Worm (Caenorhabditis elegans) whole organism, young adult: ENCODE measurements around the gene col-155.

Experiments
- B0336.3 ChIP-seq: fragments of 200-800 bp; sonication (Bioruptor generic); IDR thresholded peaks from 2 replicates; pipeline ENCODE4 v1.3.6; 2022; ENCODE audit warnings: missing genetic modification characterization, missing compliant biosample characterization
- C17E4.6 ChIP-seq: fragments of 200-800 bp; sonication (Bioruptor generic); IDR thresholded peaks from 2 replicates; pipeline ENCODE4 v1.3.6; 2022; ENCODE audit warnings: missing genetic modification reagents, missing genetic modification characterization, missing compliant biosample characterization
- F33H1.4 ChIP-seq: fragments of 200-800 bp; sonication (Bioruptor generic); IDR thresholded peaks from 2 replicates; pipeline ENCODE4 v1.3.6; 2022; ENCODE audit warnings: missing genetic modification reagents, missing genetic modification characterization, missing compliant biosample characterization
- F37B4.10 ChIP-seq: fragments of 200-800 bp; sonication (Bioruptor generic); IDR thresholded peaks from 2 replicates; pipeline ENCODE4 v1.3.6; 2022; ENCODE audit warnings: missing genetic modification characterization, missing compliant biosample characterization
- F55B11.4 ChIP-seq: sonication (generic microtip); optimal IDR thresholded peaks from 2 replicates; lab custom pipeline; 2016; ENCODE audit warnings: missing compliant biosample characterization, missing genetic modification characterization, borderline replicate concordance; ENCODE audit not compliant: insufficient read depth
- Y53G8AR.9 ChIP-seq: fragments of 200-800 bp; sonication (Bioruptor generic); conservative IDR thresholded peaks from 2 replicates; pipeline ENCODE4 v1.3.6; 2022; ENCODE audit warnings: missing genetic modification reagents, missing genetic modification characterization, missing compliant biosample characterization
- Y56A3A.18 ChIP-seq: fragments of 200-800 bp; sonication (Bioruptor generic); IDR thresholded peaks from 2 replicates; pipeline ENCODE4 v1.3.6; 2022; ENCODE audit warnings: missing genetic modification reagents, missing genetic modification characterization, missing compliant biosample characterization
- Y67H2A.10 ChIP-seq: fragments of 200-800 bp; sonication (Bioruptor generic); conservative IDR thresholded peaks from 2 replicates; pipeline ENCODE4 v1.3.6; 2022; ENCODE audit warnings: missing genetic modification reagents, missing genetic modification characterization, missing compliant biosample characterization
- Y95B8A.8 ChIP-seq: fragments of 200-800 bp; sonication (Bioruptor generic); IDR thresholded peaks from 2 replicates; pipeline ENCODE4 v1.3.6; 2022; ENCODE audit warnings: missing genetic modification reagents, missing genetic modification characterization, missing compliant biosample characterization
- ZK185.1 ChIP-seq: sonication (generic microtip); optimal IDR thresholded peaks from 2 replicates; lab custom pipeline; 2016; ENCODE audit warnings: mild to moderate bottlenecking, missing genetic modification characterization, missing compliant biosample characterization; ENCODE audit not compliant: poor library complexity, severe bottlenecking
- akir-1 ChIP-seq: fragments of 200-800 bp; sonication (Bioruptor generic); optimal IDR thresholded peaks from 2 replicates; lab custom pipeline; 2018; ENCODE audit warnings: mild to moderate bottlenecking, missing genetic modification characterization, moderate library complexity, missing compliant biosample characterization
- athp-1 ChIP-seq: sonication (generic microtip); optimal IDR thresholded peaks from 2 replicates; lab custom pipeline; 2017; ENCODE audit warnings: mild to moderate bottlenecking, missing genetic modification characterization, missing compliant biosample characterization
- attf-5 ChIP-seq: fragments of 200-800 bp; sonication (Bioruptor generic); optimal IDR thresholded peaks from 2 replicates; lab custom pipeline; 2018; ENCODE audit warnings: mild to moderate bottlenecking, missing genetic modification characterization, missing compliant biosample characterization
- bed-2 ChIP-seq: fragments of 200-800 bp; sonication (Bioruptor generic); IDR thresholded peaks from 2 replicates; pipeline ENCODE4 v1.3.6; 2022; ENCODE audit warnings: missing genetic modification reagents, missing genetic modification characterization, missing compliant biosample characterization
- cebp-2 ChIP-seq: fragments of 200-800 bp; sonication (Bioruptor generic); IDR thresholded peaks from 2 replicates; pipeline ENCODE4 v1.3.6; 2022; ENCODE audit warnings: missing genetic modification characterization, missing compliant biosample characterization
- ceh-100 ChIP-seq: fragments of 200-800 bp; sonication (Bioruptor generic); IDR thresholded peaks from 2 replicates; pipeline ENCODE4 v1.3.6; 2022; ENCODE audit warnings: missing genetic modification reagents, missing genetic modification characterization, missing compliant biosample characterization
- ceh-27 ChIP-seq: fragments of 200-800 bp; sonication (Bioruptor generic); optimal IDR thresholded peaks from 2 replicates; lab custom pipeline; 2018; ENCODE audit warnings: mild to moderate bottlenecking, missing genetic modification characterization, moderate library complexity, missing compliant biosample characterization
- ceh-58 ChIP-seq: fragments of 200-800 bp; sonication (Bioruptor generic); IDR thresholded peaks from 2 replicates; pipeline ENCODE4 v1.3.6; 2022; ENCODE audit warnings: missing genetic modification characterization, missing compliant biosample characterization
- ceh-79 ChIP-seq: sonication (generic microtip); optimal IDR thresholded peaks from 2 replicates; lab custom pipeline; 2017; ENCODE audit warnings: mild to moderate bottlenecking, missing genetic modification characterization, missing compliant biosample characterization
- ceh-91 ChIP-seq: fragments of 200-800 bp; sonication (Bioruptor generic); IDR thresholded peaks from 2 replicates; pipeline ENCODE4 v1.3.6; 2022; ENCODE audit warnings: missing genetic modification reagents, missing genetic modification characterization, missing compliant biosample characterization
- die-1 ChIP-seq: sonication (generic microtip); optimal IDR thresholded peaks from 2 replicates; lab custom pipeline; 2016; ENCODE audit warnings: missing genotype, mild to moderate bottlenecking, missing genetic modification characterization, missing compliant biosample characterization
- dpff-1 ChIP-seq: sonication (generic microtip); optimal IDR thresholded peaks from 2 replicates; lab custom pipeline; 2017; ENCODE audit warnings: mild to moderate bottlenecking, missing genetic modification characterization, missing compliant biosample characterization
- efl-1 ChIP-seq: fragments of 150-350 bp; optimal IDR thresholded peaks from 2 replicates; lab custom pipeline; 2014; ENCODE audit warnings: missing biosample characterization, missing genetic modification reagents, missing genetic modification characterization
- fkh-3 ChIP-seq: sonication (generic microtip); optimal IDR thresholded peaks from 2 replicates; lab custom pipeline; 2016; ENCODE audit warnings: mild to moderate bottlenecking, missing genetic modification characterization, missing compliant biosample characterization
- hmg-20 ChIP-seq: fragments of 200-800 bp; sonication (Bioruptor generic); IDR thresholded peaks from 2 replicates; pipeline ENCODE4 v1.3.6; 2022; ENCODE audit warnings: missing genetic modification reagents, missing genetic modification characterization, missing compliant biosample characterization
- hrde-1 ChIP-seq: sonication (generic microtip); optimal IDR thresholded peaks from 2 replicates; lab custom pipeline; 2016; ENCODE audit warnings: missing genetic modification characterization, mild to moderate bottlenecking, missing compliant biosample characterization, moderate library complexity, missing genotype, missing genetic modification reagents, borderline replicate concordance
- hsf-1 ChIP-seq: fragments of 200-800 bp; sonication (Bioruptor generic); IDR thresholded peaks from 2 replicates; pipeline ENCODE4 v1.3.6; 2022; ENCODE audit warnings: missing genetic modification reagents, missing genetic modification characterization, missing compliant biosample characterization
- lin-26 ChIP-seq: fragments of 200-800 bp; sonication (Bioruptor generic); IDR thresholded peaks from 2 replicates; pipeline ENCODE4 v1.3.6; 2022; ENCODE audit warnings: missing genetic modification reagents, missing genetic modification characterization, missing compliant biosample characterization
- lin-35 ChIP-seq, 3 experiments: fragments of 150-350 bp in 2 of 3; sonication (generic microtip) in 1 of 3; optimal IDR thresholded peaks; 2 replicates each; lab custom pipeline; 2014 to 2018; ENCODE audit warnings: missing biosample characterization in 3 of 3, missing genetic modification characterization in 3 of 3, missing genetic modification reagents in 3 of 3
- lin-54 ChIP-seq: fragments of 200-800 bp; sonication (Bioruptor generic); optimal IDR thresholded peaks from 2 replicates; lab custom pipeline; 2018; ENCODE audit warnings: mild to moderate bottlenecking, missing genetic modification characterization, missing compliant biosample characterization
- lsy-27 ChIP-seq: sonication (generic microtip); optimal IDR thresholded peaks from 2 replicates; lab custom pipeline; 2017; ENCODE audit warnings: missing genetic modification characterization, mild to moderate bottlenecking, missing compliant biosample characterization, antibody characterized with exemption, missing genotype, borderline replicate concordance; ENCODE audit not compliant: insufficient read depth
- madf-3 ChIP-seq: fragments of 200-800 bp; sonication (Bioruptor generic); IDR thresholded peaks from 2 replicates; pipeline ENCODE4 v1.3.6; 2022; ENCODE audit warnings: missing genetic modification reagents, missing genetic modification characterization, missing compliant biosample characterization
- madf-8 ChIP-seq: fragments of 200-800 bp; sonication (Bioruptor generic); conservative IDR thresholded peaks from 2 replicates; pipeline ENCODE4 v1.3.6; 2022; ENCODE audit warnings: missing genetic modification reagents, missing genetic modification characterization, missing compliant biosample characterization
- nfya-1 ChIP-seq: sonication (generic microtip); optimal IDR thresholded peaks from 2 replicates; lab custom pipeline; 2017; ENCODE audit warnings: antibody characterized with exemption, missing compliant biosample characterization, missing genetic modification characterization, borderline replicate concordance; ENCODE audit not compliant: insufficient read depth
- nfyb-1 ChIP-seq: fragments of 200-800 bp; sonication (Bioruptor generic); IDR thresholded peaks from 2 replicates; pipeline ENCODE4 v1.3.6; 2022; ENCODE audit warnings: missing genetic modification reagents, missing genetic modification characterization, missing compliant biosample characterization
- nhr-179 ChIP-seq: sonication (generic microtip); optimal IDR thresholded peaks from 2 replicates; lab custom pipeline; 2016; ENCODE audit warnings: mild to moderate bottlenecking, missing genetic modification characterization, missing compliant biosample characterization
- nhr-27 ChIP-seq: fragments of 200-800 bp; sonication (Bioruptor generic); optimal IDR thresholded peaks from 2 replicates; lab custom pipeline; 2018; ENCODE audit warnings: mild to moderate bottlenecking, missing genetic modification characterization, moderate library complexity, missing compliant biosample characterization
- rec-8 ChIP-seq, 2 experiments: sonication (generic microtip); optimal IDR thresholded peaks; 2 replicates each; lab custom pipeline; 2016; ENCODE audit warnings: mild to moderate bottlenecking in 2 of 2, missing genetic modification characterization in 2 of 2, missing genetic modification reagents in 2 of 2, missing genotype in 2 of 2, missing biosample characterization in 1 of 2, missing compliant biosample characterization in 1 of 2, moderate library complexity in 1 of 2
- rpc-1 ChIP-seq, 2 experiments: fragments of 150-350 bp in 1 of 2; sonication (generic microtip) in 1 of 2; optimal IDR thresholded peaks; 2 replicates each; lab custom pipeline; 2014 to 2018; ENCODE audit warnings: missing biosample characterization in 1 of 2, missing genetic modification characterization in 1 of 2, missing genetic modification reagents in 1 of 2, missing genotype in 1 of 2
- sea-2 ChIP-seq: fragments of 200-800 bp; sonication (Bioruptor generic); IDR thresholded peaks from 2 replicates; pipeline ENCODE4 v1.3.6; 2022; ENCODE audit warnings: missing genetic modification characterization, missing compliant biosample characterization
- snpc-3.4 ChIP-seq: sonication (generic microtip); optimal IDR thresholded peaks from 2 replicates; lab custom pipeline; 2017; ENCODE audit warnings: missing genetic modification characterization, mild to moderate bottlenecking, missing compliant biosample characterization, antibody characterized with exemption, moderate library complexity, missing genotype, missing genetic modification reagents
- snpc-4 ChIP-seq, 5 experiments: fragments of 150-350 bp in 1 of 5; sonication (generic microtip) in 4 of 5; optimal IDR thresholded peaks; 2 replicates each; lab custom pipeline; 2014 to 2018; ENCODE audit warnings: missing genetic modification characterization in 5 of 5, missing biosample characterization in 3 of 5, antibody characterized with exemption in 2 of 5, mild to moderate bottlenecking in 2 of 5, missing compliant biosample characterization in 2 of 5, missing genotype in 2 of 5, moderate library complexity in 2 of 5, missing genetic modification reagents in 1 of 5
- unc-130 ChIP-seq: sonication (generic microtip); optimal IDR thresholded peaks from 2 replicates; lab custom pipeline; 2016; ENCODE audit warnings: missing genetic modification reagents, missing genetic modification characterization, missing compliant biosample characterization
- xnd-1 ChIP-seq: sonication (generic microtip); optimal IDR thresholded peaks from 2 replicates; lab custom pipeline; 2016; ENCODE audit warnings: missing genotype, missing genetic modification reagents, missing genetic modification characterization, missing compliant biosample characterization
- zim-3 ChIP-seq: sonication (generic microtip); optimal IDR thresholded peaks from 2 replicates; lab custom pipeline; 2017; ENCODE audit warnings: mild to moderate bottlenecking, missing genetic modification characterization, moderate library complexity, missing compliant biosample characterization
- ztf-25 ChIP-seq: fragments of 200-800 bp; sonication (Bioruptor generic); IDR thresholded peaks from 2 replicates; pipeline ENCODE4 v1.3.6; 2022; ENCODE audit warnings: missing genetic modification reagents, missing genetic modification characterization, missing compliant biosample characterization

col-155 gene

ce11 chrV:11412125-11412524, 22.4 kb upstream of the col-155 start (continued):
- TF ChIP-seq ceh-91 (no peak), B0336.3 (GFP tag; lab: Robert Waterston, UW) (no peak; the same call in 1 of the 2 replicates), nfyb-1 (peak; percentile 63), nhr-27 (tag; lab: Kevin White, UChicago) (no peak), cebp-2 (GFP tag; lab: Robert Waterston, UW) (no peak), ZK185.1 (tag; lab: Kevin White, UChicago) (peak; percentile 42), attf-5 (peak; percentile 37), rpc-1 (optimal IDR thresholded peaks at IDR 0.05; lab: Kevin White, UChicago) (peak; percentile 64), rpc-1 (tag; optimal IDR thresholded peaks at IDR 0.05; lab: Kevin White, UChicago) (peak; percentile 83), zim-3 (tag; lab: Kevin White, UChicago) (peak; percentile 17), xnd-1 (no peak), lin-35 (GFP tag; optimal IDR thresholded peaks at IDR 0.05; lab: Kevin White, UChicago) (no peak), nfya-1 (tag; lab: Kevin White, UChicago) (no peak), ceh-79 (tag; lab: Kevin White, UChicago) (no peak), bed-2 (GFP tag; lab: Robert Waterston, UW) (no peak), lin-54 (peak; percentile 62), snpc-4 (GFP tag; optimal IDR thresholded peaks at IDR 0.05; lab: Kevin White, UChicago) (no peak), snpc-4 (tag; optimal IDR thresholded peaks at IDR 0.05; lab: Kevin White, UChicago) (peak in 3 of 4 experiments; percentile 9 to 87 (median 73)), athp-1 (tag; lab: Kevin White, UChicago) (peak; percentile 63), madf-8 (no peak), nhr-179 (tag; lab: Kevin White, UChicago) (no peak), akir-1 (GFP tag; lab: Kevin White, UChicago) (no peak), lin-26 (GFP tag; lab: Robert Waterston, UW) (peak; percentile 80), madf-3 (no peak), sea-2 (GFP tag; lab: Robert Waterston, UW) (no peak), ztf-25 (GFP tag; lab: Robert Waterston, UW) (0 out of 2 replicates have a peak, but pooled peaks have one; percentile 35), F33H1.4 (peak; percentile 20; the same call in 1 of the 2 replicates), die-1 (tag; lab: Kevin White, UChicago) (peak; percentile 58), unc-130 (GFP tag; lab: Kevin White, UChicago) (peak; percentile 5), fkh-3 (tag; lab: Kevin White, UChicago) (no peak), hmg-20 (GFP tag; lab: Robert Waterston, UW) (no peak), efl-1 (GFP tag; lab: Kevin White, UChicago) (no peak), lsy-27 (tag; lab: Kevin White, UChicago) (peak; percentile 30), F55B11.4 (no peak), Y67H2A.10 (no peak), dpff-1 (tag; lab: Kevin White, UChicago) (no peak), ceh-27 (GFP tag; lab: Kevin White, UChicago) (peak; percentile 6), hrde-1 (tag; lab: Kevin White, UChicago) (peak; percentile 16), Y95B8A.8 (GFP tag; lab: Robert Waterston, UW) (no peak), Y56A3A.18 (GFP tag; lab: Robert Waterston, UW) (peak; percentile 64), ceh-100 (GFP tag; lab: Robert Waterston, UW) (0 out of 2 replicates have a peak, but pooled peaks have one; percentile 47), F37B4.10 (no peak), hsf-1 (GFP tag; lab: Robert Waterston, UW) (no peak), Y53G8AR.9 (GFP tag; lab: Robert Waterston, UW) (peak; percentile 50; the same call in 1 of the 2 replicates), C17E4.6 (no peak), snpc-3.4 (peak; percentile 47), ceh-58 (GFP tag; lab: Robert Waterston, UW) (no peak), rec-8 (tag; optimal IDR thresholded peaks at IDR 0.05; lab: Kevin White, UChicago) (peak in 1 of 2 experiments; percentile 63)
